Fruit fly (Drosophila melanogaster) whole organism, embryonic: ENCODE results near the gene CG31174.
A peak's percentile ranks its signal among the peaks of the same experiment; 100 is the strongest.

Source experiments
- Adf1 ChIP-seq: fragments of 200-800 bp; sonication (Bioruptor generic); IDR thresholded peaks from 2 replicates; pipeline ENCODE4 v1.3.6; 2022; ENCODE audit warnings: missing biosample characterization, missing genetic modification characterization
- Antp ChIP-seq: fragments of 200-800 bp; sonication (Bioruptor generic); optimal IDR thresholded peaks from 3 replicates; lab custom pipeline; 2016; ENCODE audit warnings: missing biosample characterization, missing genetic modification characterization
- CG10209 ChIP-seq: fragments of 200-800 bp; sonication (Bioruptor generic); optimal IDR thresholded peaks from 3 replicates; lab custom pipeline; 2017; ENCODE audit warnings: missing biosample characterization, mild to moderate bottlenecking, missing genetic modification characterization, missing genetic modification reagents
- CG10979 ChIP-seq: fragments of 200-800 bp; sonication (Bioruptor generic); optimal IDR thresholded peaks from 2 replicates; lab custom pipeline; 2018; ENCODE audit warnings: missing biosample characterization, mild to moderate bottlenecking, missing genetic modification characterization, moderate library complexity
- CG11247 ChIP-seq: fragments of 200-800 bp; sonication (Bioruptor generic); IDR thresholded peaks from 2 replicates; pipeline ENCODE4 v1.3.6; 2022; ENCODE audit warnings: missing biosample characterization, missing genetic modification characterization
- CG12659 ChIP-seq: fragments of 200-800 bp; sonication (Bioruptor generic); optimal IDR thresholded peaks from 3 replicates; lab custom pipeline; 2017; ENCODE audit warnings: mild to moderate bottlenecking, missing biosample characterization, missing genetic modification reagents, missing genetic modification characterization
- CG15479 ChIP-seq: fragments of 200-800 bp; sonication (Bioruptor generic); optimal IDR thresholded peaks from 3 replicates; lab custom pipeline; 2019; ENCODE audit warnings: missing biosample characterization, mild to moderate bottlenecking, missing genetic modification characterization, moderate library complexity
- CG15696 ChIP-seq: fragments of 200-800 bp; sonication (Bioruptor generic); optimal IDR thresholded peaks from 2 replicates; lab custom pipeline; 2019; ENCODE audit warnings: missing biosample characterization, mild to moderate bottlenecking, missing genetic modification characterization, moderate library complexity
- CG17186 ChIP-seq: fragments of 200-800 bp; sonication (Bioruptor generic); optimal IDR thresholded peaks from 3 replicates; lab custom pipeline; 2017; ENCODE audit warnings: missing biosample characterization, missing genetic modification reagents, missing genetic modification characterization
- CG17612 ChIP-seq: fragments of 200-800 bp; sonication (Bioruptor generic); IDR thresholded peaks from 2 replicates; pipeline ENCODE4 v1.3.6; 2022; ENCODE audit warnings: missing biosample characterization, missing genetic modification characterization
- CG17912 ChIP-seq: fragments of 200-800 bp; sonication (Bioruptor generic); optimal IDR thresholded peaks from 2 replicates; lab custom pipeline; 2018; ENCODE audit warnings: missing biosample characterization, mild to moderate bottlenecking, missing genetic modification characterization
- CG1832 ChIP-seq: fragments of 200-800 bp; sonication (Bioruptor generic); optimal IDR thresholded peaks from 2 replicates; lab custom pipeline; 2017; ENCODE audit warnings: missing biosample characterization, mild to moderate bottlenecking, missing genetic modification characterization, inconsistent platforms
- CG2889 ChIP-seq: fragments of 200-800 bp; sonication (Bioruptor generic); IDR thresholded peaks from 3 replicates; pipeline ENCODE4 v1.3.6; 2022; ENCODE audit warnings: missing biosample characterization, missing genetic modification characterization
- CG30403 ChIP-seq: fragments of 200-800 bp; sonication (Bioruptor generic); optimal IDR thresholded peaks from 3 replicates; lab custom pipeline; 2016; ENCODE audit warnings: missing biosample characterization, missing genetic modification characterization
- CG31365 ChIP-seq: fragments of 200-800 bp; sonication (Bioruptor generic); optimal IDR thresholded peaks from 2 replicates; lab custom pipeline; 2018; ENCODE audit warnings: missing biosample characterization, mild to moderate bottlenecking, missing genetic modification characterization
- CG32772 ChIP-seq: fragments of 200-800 bp; sonication (Bioruptor generic); IDR thresholded peaks from 2 replicates; pipeline ENCODE4 v1.3.6; 2022; ENCODE audit warnings: missing biosample characterization, missing genetic modification characterization
- CG3995 ChIP-seq: fragments of 200-800 bp; sonication (Bioruptor generic); optimal IDR thresholded peaks from 3 replicates; lab custom pipeline; 2016; ENCODE audit warnings: missing biosample characterization, missing genetic modification characterization
- CG42726 ChIP-seq: fragments of 200-800 bp; sonication (Bioruptor generic); IDR thresholded peaks from 2 replicates; pipeline ENCODE4 v1.3.6; 2022; ENCODE audit warnings: missing biosample characterization, missing genetic modification characterization; ENCODE audit not compliant: partially characterized antibody
- CG5180 ChIP-seq: fragments of 200-800 bp; sonication (Bioruptor generic); optimal IDR thresholded peaks from 3 replicates; lab custom pipeline; 2017; ENCODE audit warnings: missing biosample characterization, missing genetic modification characterization, mild to moderate bottlenecking, moderate library complexity, missing genetic modification reagents
- CG5953 ChIP-seq: fragments of 200-800 bp; sonication (Bioruptor generic); IDR thresholded peaks from 2 replicates; pipeline ENCODE4 v1.3.6; 2022; ENCODE audit warnings: missing biosample characterization, missing genetic modification characterization
- CG6272 ChIP-seq: fragments of 200-800 bp; sonication (Bioruptor generic); IDR thresholded peaks from 2 replicates; pipeline ENCODE4 v1.3.6; 2022; ENCODE audit warnings: missing biosample characterization, missing genetic modification characterization
- Camta ChIP-seq: fragments of 200-800 bp; sonication (Bioruptor generic); optimal IDR thresholded peaks from 2 replicates; lab custom pipeline; 2016; ENCODE audit warnings: missing biosample characterization, missing genetic modification characterization
- D19A ChIP-seq: fragments of 200-800 bp; optimal IDR thresholded peaks from 3 replicates; lab custom pipeline; 2019; ENCODE audit warnings: missing biosample characterization, mild to moderate bottlenecking, missing genetic modification characterization, moderate library complexity
- Eip74EF ChIP-seq, 2 experiments: fragments of 200-800 bp in 1 of 2; fragments of >200 bp in 1 of 2; sonication (Bioruptor generic) in 1 of 2; optimal IDR thresholded peaks; 2 replicates each; lab custom pipeline; 2017 to 2019; ENCODE audit warnings: missing biosample characterization in 2 of 2, missing genetic modification characterization in 2 of 2, mild to moderate bottlenecking in 1 of 2, moderate library complexity in 1 of 2
- Gug ChIP-seq: fragments of 200-800 bp; sonication (Bioruptor generic); IDR thresholded peaks from 4 replicates; pipeline ENCODE4 v1.3.6; 2022; ENCODE audit warnings: missing biosample characterization, missing genetic modification characterization
- HLHmδ ChIP-seq: fragments of 200-800 bp; sonication (Bioruptor generic); optimal IDR thresholded peaks from 2 replicates; lab custom pipeline; 2018; ENCODE audit warnings: missing biosample characterization, mild to moderate bottlenecking, missing genetic modification characterization, moderate library complexity
- HmgZ ChIP-seq: fragments of 200-800 bp; sonication (Bioruptor generic); optimal IDR thresholded peaks from 2 replicates; lab custom pipeline; 2018; ENCODE audit warnings: missing biosample characterization, mild to moderate bottlenecking, missing genetic modification characterization
- Hmx ChIP-seq: fragments of 200-800 bp; sonication (Bioruptor generic); optimal IDR thresholded peaks from 2 replicates; lab custom pipeline; 2016; ENCODE audit warnings: missing biosample characterization, missing genetic modification characterization
- Lpt ChIP-seq: fragments of >200 bp; optimal IDR thresholded peaks from 2 replicates; lab custom pipeline; 2018; ENCODE audit warnings: missing biosample characterization, missing genetic modification characterization
- Meics ChIP-seq: fragments of 200-800 bp; sonication (Bioruptor generic); optimal IDR thresholded peaks from 2 replicates; lab custom pipeline; 2017; ENCODE audit warnings: missing biosample characterization, mild to moderate bottlenecking, missing genetic modification characterization
- Nf-YB ChIP-seq: fragments of 200-800 bp; sonication (Bioruptor generic); optimal IDR thresholded peaks from 3 replicates; lab custom pipeline; 2019; ENCODE audit warnings: missing biosample characterization, mild to moderate bottlenecking, missing genetic modification characterization, moderate library complexity
- NfI ChIP-seq: fragments of 200-800 bp; sonication (Bioruptor generic); optimal IDR thresholded peaks from 3 replicates; lab custom pipeline; 2018; ENCODE audit warnings: missing biosample characterization, mild to moderate bottlenecking, missing genetic modification characterization, moderate library complexity
- Scr ChIP-seq: fragments of 200-800 bp; sonication (Bioruptor generic); IDR thresholded peaks from 2 replicates; pipeline ENCODE4 v1.3.6; 2022; ENCODE audit warnings: missing biosample characterization, missing genetic modification characterization; ENCODE audit not compliant: partially characterized antibody
- Vsx1 ChIP-seq: fragments of 200-800 bp; sonication (Bioruptor generic); optimal IDR thresholded peaks from 2 replicates; lab custom pipeline; 2017; ENCODE audit warnings: missing biosample characterization, mild to moderate bottlenecking, missing genetic modification characterization, missing genetic modification reagents
- amos ChIP-seq: fragments of 200-800 bp; sonication (Bioruptor generic); IDR thresholded peaks from 2 replicates; pipeline ENCODE4 v1.3.6; 2022; ENCODE audit warnings: missing biosample characterization, missing genetic modification characterization; ENCODE audit not compliant: partially characterized antibody
- cg ChIP-seq: fragments of 200-800 bp; sonication (Bioruptor generic); optimal IDR thresholded peaks from 3 replicates; lab custom pipeline; 2019; ENCODE audit warnings: missing biosample characterization, mild to moderate bottlenecking, missing genetic modification characterization, moderate library complexity
- dan ChIP-seq: fragments of 200-800 bp; sonication (Bioruptor generic); IDR thresholded peaks from 2 replicates; pipeline ENCODE4 v1.3.6; 2022; ENCODE audit warnings: missing biosample characterization, missing genetic modification characterization
- en ChIP-seq: fragments of 200-800 bp; sonication (Bioruptor generic); optimal IDR thresholded peaks from 2 replicates; lab custom pipeline; 2016; ENCODE audit warnings: missing biosample characterization, missing genetic modification characterization
- grn ChIP-seq: fragments of 200-800 bp; sonication (Bioruptor generic); optimal IDR thresholded peaks from 3 replicates; lab custom pipeline; 2017; ENCODE audit warnings: missing biosample characterization, missing genetic modification characterization
- her ChIP-seq: fragments of 200-800 bp; sonication (Bioruptor generic); optimal IDR thresholded peaks from 2 replicates; lab custom pipeline; 2016; ENCODE audit warnings: missing biosample characterization, missing genetic modification characterization
- kah ChIP-seq: fragments of 200-800 bp; sonication (Bioruptor generic); optimal IDR thresholded peaks from 2 replicates; lab custom pipeline; 2018; ENCODE audit warnings: missing biosample characterization, mild to moderate bottlenecking, missing genetic modification characterization
- nerfin-2 ChIP-seq: fragments of 200-800 bp; sonication (Bioruptor generic); IDR thresholded peaks from 2 replicates; pipeline ENCODE4 v1.3.6; 2022; ENCODE audit warnings: missing biosample characterization, missing genetic modification characterization; ENCODE audit not compliant: partially characterized antibody
- otp ChIP-seq: fragments of 200-800 bp; sonication (Bioruptor generic); IDR thresholded peaks from 3 replicates; pipeline ENCODE4, ENCODE4 v1.3.6; 2022; ENCODE audit warnings: missing biosample characterization, missing genetic modification characterization
- p53 ChIP-seq: fragments of 200-800 bp; sonication (Bioruptor generic); optimal IDR thresholded peaks from 2 replicates; lab custom pipeline; 2016; ENCODE audit warnings: missing biosample characterization, missing genetic modification characterization
- pzg ChIP-seq: fragments of 200-800 bp; sonication (Bioruptor generic); optimal IDR thresholded peaks from 3 replicates; lab custom pipeline; 2018; ENCODE audit warnings: missing biosample characterization, mild to moderate bottlenecking, missing genetic modification characterization, moderate library complexity
- ro ChIP-seq: fragments of 200-800 bp; sonication (Bioruptor generic); IDR thresholded peaks from 2 replicates; pipeline ENCODE4 v1.3.6; 2022; ENCODE audit warnings: missing biosample characterization, missing genetic modification characterization
- scrt ChIP-seq: fragments of 200-800 bp; sonication (Bioruptor generic); optimal IDR thresholded peaks from 2 replicates; lab custom pipeline; 2018; ENCODE audit warnings: missing biosample characterization, mild to moderate bottlenecking, missing genetic modification characterization, moderate library complexity
- sens-2 ChIP-seq: fragments of 200-800 bp; sonication (Bioruptor generic); IDR thresholded peaks from 2 replicates; pipeline ENCODE4 v1.3.6; 2022; ENCODE audit warnings: missing biosample characterization, missing genetic modification characterization
- so ChIP-seq: fragments of 200-800 bp; sonication (Bioruptor generic); IDR thresholded peaks from 3 replicates; pipeline ENCODE4 v1.3.6; 2022; ENCODE audit warnings: missing biosample characterization, missing genetic modification characterization
- sob ChIP-seq: fragments of 200-800 bp; sonication (Bioruptor generic); IDR thresholded peaks from 2 replicates; pipeline ENCODE4 v1.3.6; 2022; ENCODE audit warnings: missing biosample characterization, missing genetic modification characterization
- twi ChIP-seq: fragments of 200-800 bp; optimal IDR thresholded peaks from 2 replicates; lab custom pipeline; 2019; ENCODE audit warnings: missing biosample characterization, mild to moderate bottlenecking, missing genetic modification characterization, moderate library complexity

Gene CG31174

dm6 chr3R:21859509-21859908, 9.8 kb downstream of the CG31174 start (continued):
- TF ChIP-seq nerfin-2 (GFP tag; lab: Robert Waterston, UW) = no peak
- TF ChIP-seq sens-2 = peak; percentile 71
- TF ChIP-seq HLHmδ = no peak
- TF ChIP-seq kah (GFP tag; lab: Kevin White, UChicago) = no peak
- TF ChIP-seq sob = no peak
- TF ChIP-seq CG42726 (GFP tag; lab: Robert Waterston, UW) = no peak
- peak; percentile 55 for TF ChIP-seq CG30403 (GFP tag; lab: Kevin White, UChicago)
- TF ChIP-seq amos = no peak
- peak; percentile 51 for TF ChIP-seq Camta (GFP tag; lab: Kevin White, UChicago)
- no peak for TF ChIP-seq Scr (GFP tag; lab: Robert Waterston, UW)
- peak; percentile 41 for TF ChIP-seq CG10209 (GFP tag; lab: Kevin White, UChicago)
- no peak for TF ChIP-seq cg
- TF ChIP-seq so (GFP tag; lab: Robert Waterston, UW) = peak; percentile 35; the same call in 1 of the 3 replicates
- TF ChIP-seq grn (GFP tag; lab: Kevin White, UChicago) = no peak
- TF ChIP-seq her (GFP tag; lab: Kevin White, UChicago) = no peak
- no peak for TF ChIP-seq dan
- TF ChIP-seq Vsx1 (GFP tag; lab: Kevin White, UChicago) = no peak
- peak; percentile 24 for TF ChIP-seq twi (tag; lab: Kevin White, UChicago)
- TF ChIP-seq CG1832 (GFP tag; lab: Kevin White, UChicago) = no peak
- TF ChIP-seq Nf-YB = peak; percentile 12
- peak; percentile 8 for TF ChIP-seq NfI
- no peak for TF ChIP-seq CG17612 (GFP tag; lab: Robert Waterston, UW)
- no peak for TF ChIP-seq CG17186
- TF ChIP-seq CG10979 (tag; lab: Kevin White, UChicago) = peak; percentile 72
- peak; percentile 62 for TF ChIP-seq CG15696 (tag; lab: Kevin White, UChicago)
- peak; percentile 44 for TF ChIP-seq D19A (tag; lab: Kevin White, UChicago)
- TF ChIP-seq Lpt (GFP tag; lab: Kevin White, UChicago) = no peak
- no peak for TF ChIP-seq CG6272 (GFP tag; lab: Robert Waterston, UW)
- TF ChIP-seq p53 (GFP tag; lab: Kevin White, UChicago) = no peak
- 0 out of 3 replicates have a peak, but pooled peaks have one; percentile 35 for TF ChIP-seq otp (GFP tag; lab: Robert Waterston, UW)
- TF ChIP-seq Meics (GFP tag; lab: Kevin White, UChicago) = no peak
- TF ChIP-seq CG17912 (GFP tag; lab: Kevin White, UChicago) = no peak
- peak in 1 of 2 experiments; percentile 37 for TF ChIP-seq Eip74EF (GFP tag; optimal IDR thresholded peaks at IDR 0.05; lab: Kevin White, UChicago)
- TF ChIP-seq CG31365 = no peak
- no peak for TF ChIP-seq scrt (GFP tag; lab: Kevin White, UChicago)
- no peak for TF ChIP-seq Adf1
- no peak for TF ChIP-seq CG5180 (GFP tag; lab: Kevin White, UChicago)
- TF ChIP-seq CG15479 (GFP tag; lab: Kevin White, UChicago) = no peak
- TF ChIP-seq HmgZ (tag; lab: Kevin White, UChicago) = no peak
- no peak for TF ChIP-seq ro (GFP tag; lab: Robert Waterston, UW)
- peak; percentile 18 for TF ChIP-seq Antp (GFP tag; lab: Kevin White, UChicago)
- no peak for TF ChIP-seq CG3995 (GFP tag; lab: Kevin White, UChicago)
- no peak for TF ChIP-seq pzg
- TF ChIP-seq CG12659 (GFP tag; lab: Kevin White, UChicago) = peak; percentile 13
- TF ChIP-seq en = no peak
- no peak for TF ChIP-seq Gug (GFP tag; lab: Robert Waterston, UW)
- no peak for TF ChIP-seq CG32772 (GFP tag; lab: Robert Waterston, UW)
- TF ChIP-seq CG11247 (GFP tag; lab: Robert Waterston, UW) = no peak
- TF ChIP-seq CG5953 (GFP tag; lab: Robert Waterston, UW) = no peak
- TF ChIP-seq CG2889 (GFP tag; lab: Robert Waterston, UW) = no peak
- TF ChIP-seq Hmx = no peak
